Worm (Caenorhabditis elegans): Measurements from ENCODE around the gene acbp-3.

DNA sequence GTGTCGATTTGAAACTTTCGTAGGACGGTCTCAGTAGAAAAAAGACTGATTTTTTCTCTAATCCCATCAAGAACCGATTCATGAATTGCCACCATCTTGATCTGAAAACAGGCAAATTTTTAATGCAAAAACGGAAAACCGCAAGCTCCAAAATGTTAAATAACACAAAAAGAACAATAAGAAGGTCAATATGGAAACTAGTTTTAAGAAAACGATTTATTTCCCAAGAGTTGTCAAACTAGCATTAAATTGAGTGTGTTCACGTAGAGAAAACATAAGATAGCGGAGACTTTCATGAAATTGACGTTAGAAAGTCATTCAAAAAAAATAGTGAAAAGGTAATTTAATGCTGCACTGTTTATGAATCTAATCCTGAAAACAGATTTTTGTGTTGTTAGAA, 10.9 kb downstream of the acbp-3 start, which contains the start of gene F47B10.9:
- TF ChIP-seq mab-5 (tag; optimal IDR thresholded peaks at IDR 0.05) (no peak), tbx-8 (GFP tag; optimal IDR thresholded peaks at IDR 0.05) (no peak), nhr-28 (tag; optimal IDR thresholded peaks at IDR 0.05) (no peak)

All from whole organism, mixed stage, embryonic.